Worm (Caenorhabditis elegans) whole organism, young adult: ENCODE data around the gene F47B8.4.

Experiments used
- B0019.2 ChIP-seq: fragments of 200-800 bp; sonication (Bioruptor generic); conservative IDR thresholded peaks from 2 replicates; pipeline ENCODE4 v1.3.6; 2022; ENCODE audit warnings: missing genetic modification reagents, missing genetic modification characterization, missing compliant biosample characterization
- B0035.1 ChIP-seq: sonication (generic microtip); optimal IDR thresholded peaks from 2 replicates; lab custom pipeline; 2016; ENCODE audit warnings: missing genetic modification characterization, mild to moderate bottlenecking, missing compliant biosample characterization, missing genotype, missing genetic modification reagents
- B0261.1 ChIP-seq: sonication (generic microtip); optimal IDR thresholded peaks from 2 replicates; lab custom pipeline; 2016; ENCODE audit warnings: mild to moderate bottlenecking, missing genetic modification characterization, moderate library complexity, missing compliant biosample characterization
- B0336.3 ChIP-seq: fragments of 200-800 bp; sonication (Bioruptor generic); IDR thresholded peaks from 2 replicates; pipeline ENCODE4 v1.3.6; 2022; ENCODE audit warnings: missing genetic modification characterization, missing compliant biosample characterization
- F22D6.2 ChIP-seq: sonication (generic microtip); optimal IDR thresholded peaks from 2 replicates; lab custom pipeline; 2016; ENCODE audit warnings: mild to moderate bottlenecking, missing genetic modification characterization, missing compliant biosample characterization
- F49E8.2 ChIP-seq: sonication (generic microtip); optimal IDR thresholded peaks from 3 replicates; lab custom pipeline; 2017; ENCODE audit warnings: missing genetic modification characterization, mild to moderate bottlenecking, missing compliant biosample characterization, antibody characterized with exemption, moderate library complexity; ENCODE audit not compliant: insufficient read depth
- K11D2.4 ChIP-seq: fragments of 200-800 bp; sonication (Bioruptor generic); IDR thresholded peaks from 2 replicates; pipeline ENCODE4 v1.3.6; 2022; ENCODE audit warnings: missing genetic modification reagents, missing genetic modification characterization, missing compliant biosample characterization
- Y95B8A.8 ChIP-seq: fragments of 200-800 bp; sonication (Bioruptor generic); IDR thresholded peaks from 2 replicates; pipeline ENCODE4 v1.3.6; 2022; ENCODE audit warnings: missing genetic modification reagents, missing genetic modification characterization, missing compliant biosample characterization
- akir-1 ChIP-seq: fragments of 200-800 bp; sonication (Bioruptor generic); optimal IDR thresholded peaks from 2 replicates; lab custom pipeline; 2018; ENCODE audit warnings: mild to moderate bottlenecking, missing genetic modification characterization, moderate library complexity, missing compliant biosample characterization
- ama-1 ChIP-seq, 3 experiments: fragments of 150-350 bp in 1 of 3; sonication (generic microtip) in 2 of 3; optimal IDR thresholded peaks; 2 replicates each; lab custom pipeline; 2014 to 2018; ENCODE audit warnings: missing biosample characterization in 2 of 3, missing genetic modification characterization in 2 of 3, missing genetic modification reagents in 2 of 3
- athp-1 ChIP-seq: sonication (generic microtip); optimal IDR thresholded peaks from 2 replicates; lab custom pipeline; 2017; ENCODE audit warnings: mild to moderate bottlenecking, missing genetic modification characterization, missing compliant biosample characterization
- attf-3 ChIP-seq: fragments of 200-800 bp; sonication (Bioruptor generic); conservative IDR thresholded peaks from 2 replicates; pipeline ENCODE4 v1.3.6; 2022; ENCODE audit warnings: missing genetic modification reagents, missing genetic modification characterization, missing compliant biosample characterization
- attf-5 ChIP-seq: fragments of 200-800 bp; sonication (Bioruptor generic); optimal IDR thresholded peaks from 2 replicates; lab custom pipeline; 2018; ENCODE audit warnings: mild to moderate bottlenecking, missing genetic modification characterization, missing compliant biosample characterization
- attf-6 ChIP-seq: fragments of 200-800 bp; sonication (Bioruptor generic); IDR thresholded peaks from 2 replicates; pipeline ENCODE4 v1.3.6; 2022; ENCODE audit warnings: missing genetic modification reagents, missing genetic modification characterization, missing compliant biosample characterization
- bed-1 ChIP-seq: fragments of 200-800 bp; sonication (Bioruptor generic); IDR thresholded peaks from 2 replicates; pipeline ENCODE4 v1.3.6; 2022; ENCODE audit warnings: missing genetic modification reagents, missing genetic modification characterization, missing compliant biosample characterization
- ccch-3 ChIP-seq: fragments of 200-800 bp; sonication (Bioruptor generic); optimal IDR thresholded peaks from 2 replicates; lab custom pipeline; 2018; ENCODE audit warnings: mild to moderate bottlenecking, missing genetic modification characterization, missing compliant biosample characterization
- ceh-100 ChIP-seq: fragments of 200-800 bp; sonication (Bioruptor generic); IDR thresholded peaks from 2 replicates; pipeline ENCODE4 v1.3.6; 2022; ENCODE audit warnings: missing genetic modification reagents, missing genetic modification characterization, missing compliant biosample characterization
- dpff-1 ChIP-seq: sonication (generic microtip); optimal IDR thresholded peaks from 2 replicates; lab custom pipeline; 2017; ENCODE audit warnings: mild to moderate bottlenecking, missing genetic modification characterization, missing compliant biosample characterization
- him-1 ChIP-seq: sonication (generic microtip); optimal IDR thresholded peaks from 2 replicates; lab custom pipeline; 2016; ENCODE audit warnings: missing genotype, missing genetic modification reagents, missing genetic modification characterization, missing compliant biosample characterization
- hlh-26 ChIP-seq: fragments of 200-800 bp; sonication (Bioruptor generic); conservative IDR thresholded peaks from 2 replicates; pipeline ENCODE4 v1.3.6; 2022; ENCODE audit warnings: missing genetic modification reagents, missing genetic modification characterization, missing compliant biosample characterization
- hrde-1 ChIP-seq: sonication (generic microtip); optimal IDR thresholded peaks from 2 replicates; lab custom pipeline; 2016; ENCODE audit warnings: missing genetic modification characterization, mild to moderate bottlenecking, missing compliant biosample characterization, moderate library complexity, missing genotype, missing genetic modification reagents, borderline replicate concordance
- let-607 ChIP-seq, 2 experiments: fragments of 200-800 bp in 1 of 2; sonication (Bioruptor generic) in 1 of 2; sonication (generic microtip) in 1 of 2; optimal IDR thresholded peaks; 2 replicates each; lab custom pipeline; 2016 to 2018; ENCODE audit warnings: mild to moderate bottlenecking in 2 of 2, missing compliant biosample characterization in 2 of 2, missing genetic modification characterization in 2 of 2, moderate library complexity in 2 of 2, missing genotype in 1 of 2
- lin-35 ChIP-seq, 3 experiments: fragments of 150-350 bp in 2 of 3; sonication (generic microtip) in 1 of 3; optimal IDR thresholded peaks; 2 replicates each; lab custom pipeline; 2014 to 2018; ENCODE audit warnings: missing biosample characterization in 3 of 3, missing genetic modification characterization in 3 of 3, missing genetic modification reagents in 3 of 3
- lsl-1 ChIP-seq: fragments of 200-800 bp; sonication (Bioruptor generic); optimal IDR thresholded peaks from 2 replicates; lab custom pipeline; 2018; ENCODE audit warnings: mild to moderate bottlenecking, missing genetic modification characterization, moderate library complexity, missing compliant biosample characterization
- lsy-27 ChIP-seq: sonication (generic microtip); optimal IDR thresholded peaks from 2 replicates; lab custom pipeline; 2017; ENCODE audit warnings: missing genetic modification characterization, mild to moderate bottlenecking, missing compliant biosample characterization, antibody characterized with exemption, missing genotype, borderline replicate concordance; ENCODE audit not compliant: insufficient read depth
- madf-10 ChIP-seq: sonication (generic microtip); optimal IDR thresholded peaks from 2 replicates; lab custom pipeline; 2016; ENCODE audit warnings: mild to moderate bottlenecking, missing genetic modification characterization, missing compliant biosample characterization
- madf-6 ChIP-seq: fragments of 200-800 bp; sonication (Bioruptor generic); IDR thresholded peaks from 2 replicates; pipeline ENCODE4 v1.3.6; 2022; ENCODE audit warnings: missing genetic modification reagents, missing genetic modification characterization, missing compliant biosample characterization
- mcd-1 ChIP-seq: fragments of 200-800 bp; sonication (Bioruptor generic); IDR thresholded peaks from 2 replicates; pipeline ENCODE4 v1.3.6; 2022; ENCODE audit warnings: missing genetic modification reagents, missing genetic modification characterization, missing compliant biosample characterization
- nfyb-1 ChIP-seq: fragments of 200-800 bp; sonication (Bioruptor generic); IDR thresholded peaks from 2 replicates; pipeline ENCODE4 v1.3.6; 2022; ENCODE audit warnings: missing genetic modification reagents, missing genetic modification characterization, missing compliant biosample characterization
- nhr-120 ChIP-seq: fragments of 200-800 bp; sonication (Bioruptor generic); IDR thresholded peaks from 2 replicates; pipeline ENCODE4 v1.3.6; 2022; ENCODE audit warnings: missing genetic modification characterization, missing compliant biosample characterization
- pbrm-1 ChIP-seq: fragments of 200-800 bp; sonication (Bioruptor generic); IDR thresholded peaks from 2 replicates; pipeline ENCODE4 v1.3.6; 2022; ENCODE audit warnings: missing genetic modification reagents, missing genetic modification characterization, missing compliant biosample characterization
- repo-1 ChIP-seq: sonication (generic microtip); optimal IDR thresholded peaks from 2 replicates; lab custom pipeline; 2017; ENCODE audit warnings: mild to moderate bottlenecking, missing genetic modification characterization, missing compliant biosample characterization
- rpc-1 ChIP-seq, 2 experiments: fragments of 150-350 bp in 1 of 2; sonication (generic microtip) in 1 of 2; optimal IDR thresholded peaks; 2 replicates each; lab custom pipeline; 2014 to 2018; ENCODE audit warnings: missing biosample characterization in 1 of 2, missing genetic modification characterization in 1 of 2, missing genetic modification reagents in 1 of 2, missing genotype in 1 of 2
- snpc-1.1 ChIP-seq: sonication (generic microtip); optimal IDR thresholded peaks from 2 replicates; lab custom pipeline; 2017; ENCODE audit warnings: missing genetic modification characterization, mild to moderate bottlenecking, missing compliant biosample characterization, antibody characterized with exemption, moderate library complexity, missing genotype, missing genetic modification reagents; ENCODE audit not compliant: insufficient read depth
- snpc-1.3 ChIP-seq: sonication (generic microtip); optimal IDR thresholded peaks from 2 replicates; lab custom pipeline; 2017; ENCODE audit warnings: missing genetic modification characterization, mild to moderate bottlenecking, missing compliant biosample characterization, antibody characterized with exemption, moderate library complexity, missing genotype, missing genetic modification reagents; ENCODE audit not compliant: insufficient read depth
- snpc-3.4 ChIP-seq: sonication (generic microtip); optimal IDR thresholded peaks from 2 replicates; lab custom pipeline; 2017; ENCODE audit warnings: missing genetic modification characterization, mild to moderate bottlenecking, missing compliant biosample characterization, antibody characterized with exemption, moderate library complexity, missing genotype, missing genetic modification reagents
- somi-1 ChIP-seq: fragments of 200-800 bp; sonication (Bioruptor generic); optimal IDR thresholded peaks from 2 replicates; lab custom pipeline; 2018; ENCODE audit warnings: mild to moderate bottlenecking, missing genetic modification characterization, missing compliant biosample characterization
- unc-130 ChIP-seq: sonication (generic microtip); optimal IDR thresholded peaks from 2 replicates; lab custom pipeline; 2016; ENCODE audit warnings: missing genetic modification reagents, missing genetic modification characterization, missing compliant biosample characterization
- zfh-2 ChIP-seq: fragments of 200-800 bp; sonication (Bioruptor generic); conservative IDR thresholded peaks from 2 replicates; pipeline ENCODE4 v1.3.6; 2022; ENCODE audit warnings: missing genetic modification reagents, missing genetic modification characterization, missing compliant biosample characterization
- ztf-18 ChIP-seq: sonication (generic microtip); optimal IDR thresholded peaks from 2 replicates; lab custom pipeline; 2016; ENCODE audit warnings: missing genotype, mild to moderate bottlenecking, missing genetic modification characterization, missing compliant biosample characterization
- ztf-22 ChIP-seq: fragments of 200-800 bp; sonication (Bioruptor generic); optimal IDR thresholded peaks from 2 replicates; lab custom pipeline; 2018; ENCODE audit warnings: mild to moderate bottlenecking, missing genetic modification characterization, moderate library complexity, missing compliant biosample characterization
- ztf-28 ChIP-seq: fragments of 200-800 bp; sonication (Bioruptor generic); IDR thresholded peaks from 2 replicates; pipeline ENCODE4 v1.3.6; 2022; ENCODE audit warnings: missing genetic modification reagents, missing genetic modification characterization, missing compliant biosample characterization

Gene F47B8.4

DNA sequence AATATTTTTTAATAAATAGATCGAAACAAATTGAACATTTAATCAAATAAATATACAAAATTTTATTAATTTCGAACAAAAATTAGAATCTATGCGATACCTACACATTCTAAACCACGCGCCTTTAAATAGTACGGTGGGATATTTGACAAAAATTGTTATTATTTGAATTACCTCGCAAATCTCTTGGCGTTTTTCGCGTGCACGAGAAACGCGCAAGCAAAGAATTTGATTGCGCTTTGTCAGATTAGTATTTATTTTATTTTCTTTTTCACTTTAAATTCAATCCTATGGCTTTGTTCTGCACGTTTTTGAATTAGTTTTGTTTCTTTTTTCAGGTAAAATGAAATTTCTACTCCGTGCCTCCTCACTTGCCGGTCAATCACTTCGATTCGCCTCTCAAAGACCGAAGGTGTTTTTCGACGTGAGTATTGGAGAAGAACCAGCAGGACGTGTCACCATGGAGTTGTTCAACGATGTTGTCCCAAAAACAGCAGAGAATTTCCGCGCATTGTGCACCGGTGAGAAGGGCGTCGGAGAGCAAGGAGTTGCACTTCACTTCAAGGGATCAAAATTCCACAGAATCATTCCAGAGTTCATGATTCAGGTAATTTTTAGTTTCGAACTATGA, 31.4 kb upstream of the F47B8.4 start, which contains the start of gene cyn-1 (continued):
- peak; percentile 65 for TF ChIP-seq lsl-1 (GFP tag; lab: Kevin White, UChicago)
- peak; percentile 25; the same call in 1 of the 2 replicates for TF ChIP-seq pbrm-1
- TF ChIP-seq F49E8.2, result no peak
- peak; percentile 19 for TF ChIP-seq unc-130 (GFP tag; lab: Kevin White, UChicago)
- TF ChIP-seq attf-3 (GFP tag; lab: Robert Waterston, UW), result peak; percentile 58; the same call in 1 of the 2 replicates
- peak; percentile 71 for TF ChIP-seq snpc-3.4 (tag; lab: Kevin White, UChicago)
- peak; percentile 12 for TF ChIP-seq B0035.1 (tag; lab: Kevin White, UChicago)
- no peak for TF ChIP-seq ccch-3
- peak; percentile 61 to 96 (median 74) for TF ChIP-seq lin-35 (GFP tag; optimal IDR thresholded peaks at IDR 0.05; lab: Kevin White, UChicago)
- TF ChIP-seq snpc-1.3, result peak; percentile 79
- peak; percentile 70 for TF ChIP-seq nfyb-1 (GFP tag; lab: Robert Waterston, UW)
- TF ChIP-seq ama-1 (optimal IDR thresholded peaks at IDR 0.05; lab: Kevin White, UChicago), result peak; percentile 20
- TF ChIP-seq ama-1 (GFP tag; optimal IDR thresholded peaks at IDR 0.05; lab: Kevin White, UChicago), result no peak
- TF ChIP-seq ceh-100 (GFP tag; lab: Robert Waterston, UW), result peak; percentile 75
- peak; percentile 15 for TF ChIP-seq F22D6.2 (tag; lab: Kevin White, UChicago)
- peak; percentile 25; the same call in 1 of the 2 replicates for TF ChIP-seq K11D2.4
- TF ChIP-seq madf-10 (tag; lab: Kevin White, UChicago), result peak; percentile 51
- TF ChIP-seq zfh-2 (GFP tag; lab: Robert Waterston, UW), result no peak
- peak; percentile 32 for TF ChIP-seq attf-5 (GFP tag; lab: Kevin White, UChicago)
- TF ChIP-seq madf-6 (GFP tag; lab: Robert Waterston, UW), result peak; percentile 66
- TF ChIP-seq B0336.3, result peak; percentile 82
- TF ChIP-seq rpc-1 (optimal IDR thresholded peaks at IDR 0.05; lab: Kevin White, UChicago), result no peak
- TF ChIP-seq rpc-1 (tag; optimal IDR thresholded peaks at IDR 0.05; lab: Kevin White, UChicago), result no peak
- peak; percentile 59 for TF ChIP-seq him-1
- TF ChIP-seq dpff-1 (tag; lab: Kevin White, UChicago), result no peak
- TF ChIP-seq Y95B8A.8 (GFP tag; lab: Robert Waterston, UW), result no peak
- TF ChIP-seq, all 124 proteins: peak for 46

ce11 chrV:14354258-14354877, 29.9 kb upstream of the F47B8.4 start, which contains the start of gene Y49A3A.3:
Gene Y49A3A.3 (plus strand): TSS chrV:14354410.
- TF ChIP-seq B0019.2 (GFP tag; lab: Robert Waterston, UW) (no peak), madf-6 (GFP tag; lab: Robert Waterston, UW) (peak; percentile 56), repo-1 (tag; lab: Kevin White, UChicago) (peak; percentile 95), ztf-18 (tag; lab: Kevin White, UChicago) (peak; percentile 52), F49E8.2 (no peak), athp-1 (peak; percentile 88), attf-3 (GFP tag; lab: Robert Waterston, UW) (no peak), ceh-100 (GFP tag; lab: Robert Waterston, UW) (peak; percentile 66), nhr-120 (no peak), B0261.1 (tag; lab: Kevin White, UChicago) (no peak), ccch-3 (no peak), rpc-1 (optimal IDR thresholded peaks at IDR 0.05; lab: Kevin White, UChicago) (no peak), rpc-1 (tag; optimal IDR thresholded peaks at IDR 0.05; lab: Kevin White, UChicago) (no peak), ztf-28 (GFP tag; lab: Robert Waterston, UW) (no peak), bed-1 (no peak), lsy-27 (tag; lab: Kevin White, UChicago) (no peak), hlh-26 (GFP tag; lab: Robert Waterston, UW) (no peak), somi-1 (GFP tag; lab: Kevin White, UChicago) (no peak), attf-6 (GFP tag; lab: Robert Waterston, UW) (no peak), akir-1 (GFP tag; lab: Kevin White, UChicago) (peak; percentile 13), snpc-1.1 (tag; lab: Kevin White, UChicago) (peak; percentile 15), mcd-1 (GFP tag; lab: Robert Waterston, UW) (peak; percentile 49), ztf-22 (GFP tag; lab: Kevin White, UChicago) (peak; percentile 16), let-607 (tag; optimal IDR thresholded peaks at IDR 0.05; lab: Kevin White, UChicago) (peak; percentile 61 to 71), hrde-1 (tag; lab: Kevin White, UChicago) (peak; percentile 63)
